Fruit fly (Drosophila melanogaster) whole organism, wandering third instar larva: ENCODE data around the gene CG11911.

Experiments
- Abd-B ChIP-seq: fragments of >200 bp; optimal IDR thresholded peaks from 2 replicates; lab custom pipeline; 2017; ENCODE audit warnings: missing biosample characterization, missing genetic modification characterization
- CG32264 ChIP-seq: fragments of 200-800 bp; sonication (Bioruptor generic); optimal IDR thresholded peaks from 2 replicates; lab custom pipeline; 2016; ENCODE audit warnings: missing biosample characterization, missing genetic modification characterization
- CG9705 ChIP-seq: fragments of 200-800 bp; sonication (Bioruptor generic); optimal IDR thresholded peaks from 2 replicates; lab custom pipeline; 2018; ENCODE audit warnings: missing biosample characterization, mild to moderate bottlenecking, missing genetic modification characterization
- CrebA ChIP-seq: fragments of 200-800 bp; sonication (Bioruptor generic); optimal IDR thresholded peaks from 2 replicates; lab custom pipeline; 2016; ENCODE audit warnings: missing biosample characterization, mild to moderate bottlenecking, missing genetic modification characterization, borderline replicate concordance
- Dfd ChIP-seq: fragments of >200 bp; optimal IDR thresholded peaks from 2 replicates; lab custom pipeline; 2017; ENCODE audit warnings: missing biosample characterization, missing genetic modification characterization
- Dif ChIP-seq: fragments of 200-275, 200-300 bp; sonication (Bioruptor generic); optimal IDR thresholded peaks from 2 replicates; lab custom pipeline; 2018; ENCODE audit warnings: missing biosample characterization, missing genetic modification characterization; ENCODE audit not compliant: partially characterized antibody
- GATAd ChIP-seq: sonication (Bioruptor generic); optimal IDR thresholded peaks from 2 replicates; lab custom pipeline; 2016; ENCODE audit warnings: missing biosample characterization, missing genetic modification characterization
- HLH106 ChIP-seq: fragments of 200-800 bp; optimal IDR thresholded peaks from 3 replicates; lab custom pipeline; 2019; ENCODE audit warnings: missing biosample characterization, mild to moderate bottlenecking, missing genetic modification characterization, moderate library complexity
- Hnf4 ChIP-seq: fragments of 200-800 bp; sonication (Bioruptor generic); optimal IDR thresholded peaks from 2 replicates; lab custom pipeline; 2016; ENCODE audit warnings: missing biosample characterization, mild to moderate bottlenecking, missing genetic modification characterization
- Hr78 ChIP-seq: fragments of >200 bp; optimal IDR thresholded peaks from 2 replicates; lab custom pipeline; 2017; ENCODE audit warnings: missing biosample characterization, missing genetic modification characterization
- Hr83 ChIP-seq: fragments of 200-300 bp; sonication (Bioruptor generic); optimal IDR thresholded peaks from 2 replicates; lab custom pipeline; 2016; ENCODE audit warnings: missing biosample characterization, mild to moderate bottlenecking, missing genetic modification characterization, moderate library complexity; ENCODE audit not compliant: poor library complexity, severe bottlenecking
- Jra ChIP-seq: sonication (Bioruptor generic); optimal IDR thresholded peaks from 2 replicates; lab custom pipeline; 2016; ENCODE audit warnings: missing biosample characterization, missing genetic modification characterization
- Mio ChIP-seq: sonication (Bioruptor generic); optimal IDR thresholded peaks from 2 replicates; lab custom pipeline; 2016; ENCODE audit warnings: missing biosample characterization, missing genetic modification characterization
- Myc ChIP-seq: fragments of >200 bp; optimal IDR thresholded peaks from 2 replicates; lab custom pipeline; 2017
- OdsH ChIP-seq: fragments of 200-800 bp; sonication (Bioruptor generic); optimal IDR thresholded peaks from 2 replicates; lab custom pipeline; 2016; ENCODE audit warnings: missing biosample characterization, mild to moderate bottlenecking, missing genetic modification characterization
- Rel ChIP-seq, 2 experiments: fragments of 200-800 bp; sonication (Bioruptor generic) in 1 of 2; optimal IDR thresholded peaks; 2 replicates in 1 of 2; 3 replicates in 1 of 2; lab custom pipeline; 2016 to 2019; ENCODE audit warnings: mild to moderate bottlenecking in 2 of 2, missing biosample characterization in 2 of 2, missing genetic modification characterization in 2 of 2, moderate library complexity in 1 of 2
- Sp1 ChIP-seq: fragments of 200-800 bp; sonication (Bioruptor generic); optimal IDR thresholded peaks from 3 replicates; lab custom pipeline; 2019; ENCODE audit warnings: missing biosample characterization, mild to moderate bottlenecking, missing genetic modification characterization, moderate library complexity
- Vsx2 ChIP-seq: fragments of 200-300, 225-300 bp; sonication (Bioruptor generic); optimal IDR thresholded peaks from 2 replicates; lab custom pipeline; 2018; ENCODE audit warnings: missing biosample characterization, missing genetic modification characterization; ENCODE audit not compliant: partially characterized antibody
- br ChIP-seq: fragments of 200-800 bp; sonication (Bioruptor generic); optimal IDR thresholded peaks from 2 replicates; lab custom pipeline; 2016; ENCODE audit warnings: missing biosample characterization, missing genetic modification characterization
- brk ChIP-seq: fragments of 200-800 bp; sonication (Bioruptor generic); optimal IDR thresholded peaks from 2 replicates; lab custom pipeline; 2016; ENCODE audit warnings: missing biosample characterization, mild to moderate bottlenecking, missing genetic modification characterization
- dl ChIP-seq, 2 experiments: fragments of 175-275, 200-275 bp in 1 of 2; fragments of 200-275 bp in 1 of 2; sonication (Bioruptor generic); optimal IDR thresholded peaks; lab custom pipeline; 2018; ENCODE audit warnings: mild to moderate bottlenecking in 2 of 2, missing biosample characterization in 2 of 2, missing genetic modification characterization in 2 of 2, moderate library complexity in 2 of 2; ENCODE audit not compliant: partially characterized antibody in 2 of 2, insufficient read depth in 1 of 2
- dmrt93B ChIP-seq: fragments of 200-800 bp; sonication (Bioruptor generic); optimal IDR thresholded peaks from 2 replicates; lab custom pipeline; 2018; ENCODE audit warnings: missing biosample characterization, mild to moderate bottlenecking, missing genetic modification characterization
- dsf ChIP-seq: sonication (Bioruptor generic); optimal IDR thresholded peaks from 2 replicates; lab custom pipeline; 2016; ENCODE audit warnings: missing biosample characterization, missing genetic modification characterization, borderline replicate concordance
- ey ChIP-seq: fragments of 200-800 bp; sonication (Bioruptor generic); optimal IDR thresholded peaks from 2 replicates; lab custom pipeline; 2016; ENCODE audit warnings: missing biosample characterization, missing genetic modification characterization
- foxo ChIP-seq, 2 experiments: fragments of 200-800 bp; sonication (Bioruptor generic); optimal IDR thresholded peaks; 2 replicates in 1 of 2; 3 replicates in 1 of 2; lab custom pipeline; 2016 to 2017; ENCODE audit warnings: missing biosample characterization in 2 of 2, missing genetic modification characterization in 2 of 2
- fru ChIP-seq: fragments of 200-800 bp; sonication (Bioruptor generic); optimal IDR thresholded peaks from 3 replicates; lab custom pipeline; 2016; ENCODE audit warnings: missing biosample characterization, mild to moderate bottlenecking, missing genetic modification characterization
- h ChIP-seq: fragments of 200-800 bp; sonication (Bioruptor generic); optimal IDR thresholded peaks from 3 replicates; lab custom pipeline; 2016; ENCODE audit warnings: missing biosample characterization, mild to moderate bottlenecking, missing genetic modification characterization
- jim ChIP-seq: fragments of 175-275, 200-325 bp; sonication (Bioruptor generic); optimal IDR thresholded peaks from 2 replicates; lab custom pipeline; 2016; ENCODE audit warnings: missing biosample characterization, mild to moderate bottlenecking, missing genetic modification characterization
- lola ChIP-seq: fragments of >200 bp; optimal IDR thresholded peaks from 2 replicates; lab custom pipeline; 2017; ENCODE audit warnings: missing biosample characterization, missing genetic modification characterization
- pan ChIP-seq: fragments of >200 bp; optimal IDR thresholded peaks from 2 replicates; lab custom pipeline; 2017
- psq ChIP-seq: fragments of 200-800 bp; sonication (Bioruptor generic); optimal IDR thresholded peaks from 3 replicates; lab custom pipeline; 2017; ENCODE audit warnings: missing biosample characterization, mild to moderate bottlenecking, missing genetic modification characterization, moderate library complexity
- rgr ChIP-seq: fragments of 200-800 bp; sonication (Bioruptor generic); optimal IDR thresholded peaks from 3 replicates; lab custom pipeline; 2016; ENCODE audit warnings: missing biosample characterization, mild to moderate bottlenecking, missing genetic modification characterization
- sage ChIP-seq: fragments of 200-800 bp; sonication (Bioruptor generic); optimal IDR thresholded peaks from 2 replicates; lab custom pipeline; 2016; ENCODE audit warnings: missing biosample characterization, mild to moderate bottlenecking, missing genetic modification characterization
- sv ChIP-seq: fragments of 200-800 bp; sonication (Bioruptor generic); optimal IDR thresholded peaks from 3 replicates; lab custom pipeline; 2016; ENCODE audit warnings: missing biosample characterization, missing genetic modification characterization
- tai ChIP-seq: sonication (Bioruptor generic); optimal IDR thresholded peaks from 2 replicates; lab custom pipeline; 2016; ENCODE audit warnings: missing biosample characterization, missing genetic modification characterization
- usp ChIP-seq: fragments of >200 bp; optimal IDR thresholded peaks from 2 replicates; lab custom pipeline; 2017; ENCODE audit warnings: missing biosample characterization, missing genetic modification characterization
- woc ChIP-seq: sonication (Bioruptor generic); optimal IDR thresholded peaks from 2 replicates; lab custom pipeline; 2016; ENCODE audit warnings: missing biosample characterization, mild to moderate bottlenecking, missing genetic modification characterization

Gene CG11911

DNA sequence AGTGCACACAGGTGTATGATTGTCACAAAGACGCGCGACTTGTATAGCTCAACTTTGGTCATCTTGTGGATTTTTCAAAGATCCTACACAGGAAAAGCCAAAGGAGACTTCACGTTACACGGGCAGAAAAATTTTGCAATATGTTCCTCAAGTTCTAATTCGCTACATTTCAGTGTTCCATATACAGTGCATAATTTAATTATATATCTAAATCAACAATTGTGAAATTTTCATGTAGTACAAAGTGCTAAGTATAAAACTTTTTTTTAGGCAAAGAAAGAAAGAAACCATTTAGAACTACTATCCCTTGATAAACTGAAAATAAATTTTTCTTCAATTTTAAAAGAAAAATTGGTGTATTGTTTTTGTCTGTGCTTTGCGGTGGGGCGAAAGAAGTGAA, 30.1 kb downstream of the CG11911 start:
- no peak for TF ChIP-seq CG32264 (GFP tag; lab: Kevin White, UChicago)
- TF ChIP-seq pan (lab: Kevin White, UChicago), result no peak
- TF ChIP-seq jim (GFP tag; lab: Kevin White, UChicago), result no peak
- TF ChIP-seq GATAd (GFP tag; lab: Kevin White, UChicago), result no peak
- TF ChIP-seq tai, result no peak
- TF ChIP-seq OdsH, result no peak
- no peak for TF ChIP-seq usp (GFP tag; lab: Kevin White, UChicago)
- TF ChIP-seq HLH106 (tag; lab: Kevin White, UChicago), result no peak
- no peak for TF ChIP-seq CG9705
- no peak for TF ChIP-seq woc (GFP tag; lab: Kevin White, UChicago)
- no peak for TF ChIP-seq fru (GFP tag; lab: Kevin White, UChicago)
- no peak for TF ChIP-seq sv (GFP tag; lab: Kevin White, UChicago)
- no peak for TF ChIP-seq lola (GFP tag; lab: Kevin White, UChicago)
- TF ChIP-seq Hr78 (GFP tag; lab: Kevin White, UChicago), result no peak
- TF ChIP-seq Hr83 (GFP tag; lab: Kevin White, UChicago), result no peak

dm6 chr2L:290373-290772, 30.7 kb downstream of the CG11911 start:
- TF ChIP-seq Hr78 (GFP tag; lab: Kevin White, UChicago), result no peak
- TF ChIP-seq HLH106 (tag; lab: Kevin White, UChicago), result no peak
- no peak for TF ChIP-seq GATAd (GFP tag; lab: Kevin White, UChicago)
- no peak for TF ChIP-seq Hr83 (GFP tag; lab: Kevin White, UChicago)
- no peak for TF ChIP-seq Dfd (GFP tag; lab: Kevin White, UChicago)
- TF ChIP-seq psq (GFP tag; lab: Kevin White, UChicago), result no peak
- TF ChIP-seq br (GFP tag; lab: Kevin White, UChicago), result no peak
- TF ChIP-seq OdsH, result no peak
- TF ChIP-seq CG9705, result no peak
- TF ChIP-seq Mio (GFP tag; lab: Kevin White, UChicago), result no peak
- no peak for TF ChIP-seq Myc (lab: Kevin White, UChicago)

DNA sequence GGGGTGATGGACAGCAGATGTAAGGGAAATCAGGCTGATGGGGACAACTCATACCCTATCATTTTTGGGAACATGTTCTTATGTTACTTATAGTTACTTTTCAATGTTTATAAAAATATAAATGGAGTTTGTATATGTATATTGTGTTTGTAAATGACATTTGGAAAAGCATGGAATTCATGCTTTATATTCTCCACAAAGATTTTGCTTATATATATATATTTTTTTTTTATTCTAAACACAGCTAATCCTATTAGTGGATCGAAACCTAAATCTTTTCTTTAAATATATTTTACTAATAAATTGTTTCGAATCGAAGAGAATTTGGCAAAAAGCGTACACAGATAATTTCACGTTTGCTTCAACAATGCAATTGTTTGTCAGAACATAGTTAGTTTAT, 32.0 kb downstream of the CG11911 start, which contains the start of gene Amnionless:
Gene Amnionless, minus strand, starts transcription at position 101 of the 400 bp plus-strand sequence.
- TF ChIP-seq foxo (GFP tag; optimal IDR thresholded peaks at IDR 0.05; lab: Kevin White, UChicago), result no peak
- no peak for TF ChIP-seq lola (GFP tag; lab: Kevin White, UChicago)
- TF ChIP-seq CG32264 (GFP tag; lab: Kevin White, UChicago), result no peak
- no peak for TF ChIP-seq HLH106 (tag; lab: Kevin White, UChicago)
- TF ChIP-seq CG9705, result no peak
- no peak for TF ChIP-seq tai
- TF ChIP-seq CrebA (GFP tag; lab: Kevin White, UChicago), result no peak
- no peak for TF ChIP-seq ey
- no peak for TF ChIP-seq Hnf4 (GFP tag; lab: Kevin White, UChicago)
- TF ChIP-seq OdsH, result no peak
- TF ChIP-seq pan (lab: Kevin White, UChicago), result no peak
- no peak for TF ChIP-seq dmrt93B (GFP tag; lab: Kevin White, UChicago)
- no peak for TF ChIP-seq Dif (GFP tag; lab: Kevin White, UChicago)
- no peak for TF ChIP-seq dsf
- no peak for TF ChIP-seq GATAd (GFP tag; lab: Kevin White, UChicago)
- TF ChIP-seq Dfd (GFP tag; lab: Kevin White, UChicago), result no peak
- TF ChIP-seq dl (GFP tag; optimal IDR thresholded peaks at IDR 0.05; lab: Kevin White, UChicago; ENCODE audit: insufficient read depth in 1 of 2, partially characterized antibody in 2 of 2), result no peak

DNA sequence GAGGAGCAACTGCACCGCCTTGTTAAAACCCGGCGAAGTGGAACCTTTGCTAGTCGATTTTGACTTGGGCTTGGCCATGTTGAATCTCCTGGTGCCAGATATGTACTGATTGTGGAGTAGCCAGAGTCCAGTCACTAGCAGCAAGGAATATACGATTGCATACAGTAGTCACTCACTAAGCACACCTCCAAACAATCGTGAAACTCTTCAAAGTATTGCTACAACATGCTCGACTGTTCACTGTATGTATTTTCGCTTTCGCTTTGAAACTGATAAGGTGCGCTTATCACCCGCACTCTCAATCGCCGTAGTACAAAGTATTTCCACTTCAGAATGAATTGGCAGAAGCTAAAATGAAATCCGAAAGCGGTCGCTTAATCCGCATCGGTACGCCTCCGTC, 34.6 kb downstream of the CG11911 start:
- TF ChIP-seq HLH106 (tag; lab: Kevin White, UChicago), result peak; percentile 79
- no peak for TF ChIP-seq Abd-B (GFP tag; lab: Kevin White, UChicago)
- no peak for TF ChIP-seq Myc (lab: Kevin White, UChicago)
- TF ChIP-seq Vsx2 (GFP tag; lab: Kevin White, UChicago), result no peak
- TF ChIP-seq CG32264 (GFP tag; lab: Kevin White, UChicago), result peak; percentile 63
- peak; percentile 66 for TF ChIP-seq Mio (GFP tag; lab: Kevin White, UChicago)
- no peak for TF ChIP-seq tai
- peak; percentile 81 for TF ChIP-seq Jra
- TF ChIP-seq Dif (GFP tag; lab: Kevin White, UChicago), result no peak
- no peak for TF ChIP-seq pan (lab: Kevin White, UChicago)
- no peak for TF ChIP-seq Hr78 (GFP tag; lab: Kevin White, UChicago)
- peak; percentile 93 for TF ChIP-seq psq (GFP tag; lab: Kevin White, UChicago)
- TF ChIP-seq woc (GFP tag; lab: Kevin White, UChicago), result peak; percentile 84
- peak; percentile 92 for TF ChIP-seq br (GFP tag; lab: Kevin White, UChicago)
- peak; percentile 95 for TF ChIP-seq h (GFP tag; lab: Kevin White, UChicago)
- no peak for TF ChIP-seq Dfd (GFP tag; lab: Kevin White, UChicago)
- TF ChIP-seq jim (GFP tag; lab: Kevin White, UChicago), result peak; percentile 13
- peak; percentile 69 for TF ChIP-seq sage (GFP tag; lab: Kevin White, UChicago)
- TF ChIP-seq ey, result peak; percentile 90
- TF ChIP-seq brk (GFP tag; lab: Kevin White, UChicago), result no peak
- TF ChIP-seq rgr, result peak; percentile 97
- TF ChIP-seq Sp1, result peak; percentile 83
- TF ChIP-seq lola (GFP tag; lab: Kevin White, UChicago), result no peak
- peak; percentile 70 to 96 for TF ChIP-seq foxo (GFP tag; optimal IDR thresholded peaks at IDR 0.05; lab: Kevin White, UChicago)
- TF ChIP-seq usp (GFP tag; lab: Kevin White, UChicago), result no peak
- no peak for TF ChIP-seq CrebA (GFP tag; lab: Kevin White, UChicago)
- peak; percentile 55 for TF ChIP-seq dmrt93B (GFP tag; lab: Kevin White, UChicago)
- peak; percentile 52 for TF ChIP-seq Rel (GFP tag; optimal IDR thresholded peaks at IDR 0.05; lab: Kevin White, UChicago)
- peak; percentile 74 for TF ChIP-seq Rel (tag; optimal IDR thresholded peaks at IDR 0.05; lab: Kevin White, UChicago)
- peak; percentile 58 for TF ChIP-seq CG9705
- TF ChIP-seq dl (GFP tag; optimal IDR thresholded peaks at IDR 0.05; lab: Kevin White, UChicago; ENCODE audit: insufficient read depth in 1 of 2, partially characterized antibody in 2 of 2), result no peak
- TF ChIP-seq fru (GFP tag; lab: Kevin White, UChicago), result peak; percentile 90
- TF ChIP-seq dsf, result peak; percentile 16
- peak; percentile 98 for TF ChIP-seq Hr83 (GFP tag; lab: Kevin White, UChicago)
